Worm (Caenorhabditis elegans): ENCODE data around the gene F32A5.8.
A peak's percentile ranks its signal among the peaks of the same experiment; 100 is the strongest.

Gene F32A5.8

ce11 chrII:7299042-7299441 is 43.1 kb downstream of the F32A5.8 start, which contains the start of gene C30G12.1:
Gene C30G12.1 (plus strand): TSS chrII:7299342.
- TF ChIP-seq sptf-1 (tag; optimal IDR thresholded peaks at IDR 0.05) (no peak), efl-1 (optimal IDR thresholded peaks at IDR 0.05) (no peak), efl-1 (GFP tag; optimal IDR thresholded peaks at IDR 0.05 in 1 of 2) (peak in 1 of 2 experiments; percentile 17)

- TF ChIP-seq egl-13 (tag; optimal IDR thresholded peaks at IDR 0.05), result peak; percentile 65
- TF ChIP-seq nhr-77 (tag; optimal IDR thresholded peaks at IDR 0.05), result peak; percentile 12
- TF ChIP-seq nhr-84 (tag; optimal IDR thresholded peaks at IDR 0.05), result no peak
- TF ChIP-seq unc-86 (tag; optimal IDR thresholded peaks at IDR 0.05), result peak; percentile 71
- no peak for TF ChIP-seq ces-1 (GFP tag; optimal IDR thresholded peaks at IDR 0.05)
- TF ChIP-seq tlp-1 (tag; optimal IDR thresholded peaks at IDR 0.05), result no peak
- peak; percentile 84 to 88 for TF ChIP-seq lsy-2 (tag; optimal IDR thresholded peaks at IDR 0.05)
- peak; percentile 66 for TF ChIP-seq grh-1 (GFP tag; IDR thresholded peaks at IDR 0.05)
- peak; percentile 80 for TF ChIP-seq swsn-7 (tag; optimal IDR thresholded peaks at IDR 0.05)
- TF ChIP-seq ceh-82 (tag; optimal IDR thresholded peaks at IDR 0.05), result peak; percentile 64 to 72 (median 72)
- TF ChIP-seq xbp-1 (tag; optimal IDR thresholded peaks at IDR 0.05), result peak; percentile 85
- TF ChIP-seq hlh-4 (tag; optimal IDR thresholded peaks at IDR 0.05), result no peak
- TF ChIP-seq F16B12.6 (tag; optimal IDR thresholded peaks at IDR 0.05), result peak; percentile 69
- peak; percentile 76 to 82 for TF ChIP-seq lin-35 (GFP tag; optimal IDR thresholded peaks at IDR 0.05)
- peak; percentile 75 for TF ChIP-seq unc-130 (tag; optimal IDR thresholded peaks at IDR 0.05)
- no peak for TF ChIP-seq pag-3 (tag; optimal IDR thresholded peaks at IDR 0.05; ENCODE audit: borderline replicate concordance, insufficient read depth)
- peak; percentile 66; the same call in 1 of the 2 replicates for TF ChIP-seq mab-9 (GFP tag; IDR thresholded peaks at IDR 0.05)
- TF ChIP-seq vab-15 (tag; optimal IDR thresholded peaks at IDR 0.05), result no peak
- no peak for TF ChIP-seq lin-13 (GFP tag; optimal IDR thresholded peaks at IDR 0.05)
- TF ChIP-seq irx-1 (tag; optimal IDR thresholded peaks at IDR 0.05), result peak; percentile 72
- peak; percentile 27 for TF ChIP-seq fkh-8 (tag; optimal IDR thresholded peaks at IDR 0.05)
- no peak for TF ChIP-seq hlh-17 (GFP tag; optimal IDR thresholded peaks at IDR 0.05; ENCODE audit: borderline replicate concordance)
- TF ChIP-seq unc-98 (GFP tag; IDR thresholded peaks at IDR 0.05), result no peak
- TF ChIP-seq nhr-12 (tag; optimal IDR thresholded peaks at IDR 0.05), result no peak
- no peak for TF ChIP-seq zag-1 (tag; optimal IDR thresholded peaks at IDR 0.05)
- TF ChIP-seq egl-27 (tag; optimal IDR thresholded peaks at IDR 0.05), result no peak
- TF ChIP-seq nhr-71 (tag; optimal IDR thresholded peaks at IDR 0.05), result peak; percentile 86
- peak; percentile 12 for TF ChIP-seq sup-37 (GFP tag; optimal IDR thresholded peaks at IDR 0.05)
- no peak for TF ChIP-seq Y116A8C.19 (tag; optimal IDR thresholded peaks at IDR 0.05; ENCODE audit: borderline replicate concordance)
- TF ChIP-seq snpc-4 (tag; optimal IDR thresholded peaks at IDR 0.05), result peak; percentile 70
- no peak for TF ChIP-seq sptf-1 (tag; optimal IDR thresholded peaks at IDR 0.05)
- TF ChIP-seq ceh-8 (GFP tag; optimal IDR thresholded peaks at IDR 0.05), result peak; percentile 46
- TF ChIP-seq jun-1 (tag; optimal IDR thresholded peaks at IDR 0.05), result peak; percentile 60
- TF ChIP-seq elt-3 (tag; optimal IDR thresholded peaks at IDR 0.05), result peak in 2 of 6 experiments; percentile 21 to 61
- TF ChIP-seq fos-1 (tag; optimal IDR thresholded peaks at IDR 0.05), result peak; percentile 6
- peak; percentile 85 for TF ChIP-seq lir-3 (tag; optimal IDR thresholded peaks at IDR 0.05; ENCODE audit: poor library complexity)
- peak; percentile 82 for TF ChIP-seq nhr-19 (GFP tag; conservative IDR thresholded peaks at IDR 0.05)
- no peak for TF ChIP-seq alr-1 (tag; optimal IDR thresholded peaks at IDR 0.05; ENCODE audit: borderline replicate concordance)
- peak; percentile 37 for TF ChIP-seq lin-39 (tag; optimal IDR thresholded peaks at IDR 0.05)
- no peak for TF ChIP-seq ceh-90 (tag; optimal IDR thresholded peaks at IDR 0.05)
- peak; percentile 41 for TF ChIP-seq C16A3.4 (tag; optimal IDR thresholded peaks at IDR 0.05)
- no peak for TF ChIP-seq hpl-2 (GFP tag; optimal IDR thresholded peaks at IDR 0.05)
- TF ChIP-seq nhr-20 (tag; optimal IDR thresholded peaks at IDR 0.05), result peak; percentile 85
- peak; percentile 90 for TF ChIP-seq mep-1 (tag; optimal IDR thresholded peaks at IDR 0.05)
- no peak for TF ChIP-seq mef-2 (tag; optimal IDR thresholded peaks at IDR 0.05)
- no peak for TF ChIP-seq tbx-2 (tag; optimal IDR thresholded peaks at IDR 0.05)
- peak; percentile 59 for TF ChIP-seq C04F5.9 (tag; optimal IDR thresholded peaks at IDR 0.05)
- TF ChIP-seq blmp-1 (tag; optimal IDR thresholded peaks at IDR 0.05), result peak; percentile 65
- TF ChIP-seq fkh-10 (GFP tag; optimal IDR thresholded peaks at IDR 0.05), result no peak
These were observed 45.8 kb downstream of the F32A5.8 start, which contains the start of gene cul-4 for ce11 chrII:7301670-7302151. Gene cul-4 (plus strand): TSS chrII:7302101.
